Fruit fly (Drosophila melanogaster) whole organism, embryonic: ENCODE results near the gene sunz.

ENCODE experiments used
- CG10147 ChIP-seq: fragments of 200-800 bp; sonication (Bioruptor generic); optimal IDR thresholded peaks from 2 replicates; lab custom pipeline; 2019; ENCODE audit warnings: missing biosample characterization, mild to moderate bottlenecking, missing genetic modification characterization, moderate library complexity
- CG10209 ChIP-seq: fragments of 200-800 bp; sonication (Bioruptor generic); optimal IDR thresholded peaks from 3 replicates; lab custom pipeline; 2017; ENCODE audit warnings: missing biosample characterization, mild to moderate bottlenecking, missing genetic modification characterization, missing genetic modification reagents
- CG10543 ChIP-seq: fragments of 200-800 bp; sonication (Bioruptor generic); optimal IDR thresholded peaks from 3 replicates; lab custom pipeline; 2017; ENCODE audit warnings: missing biosample characterization, mild to moderate bottlenecking, missing genetic modification characterization, moderate library complexity
- CG11093 ChIP-seq: fragments of 200-800 bp; sonication (Bioruptor generic); IDR thresholded peaks from 3 replicates; pipeline ENCODE4 v1.3.6; 2022; ENCODE audit warnings: missing biosample characterization, missing genetic modification characterization
- CG12219 ChIP-seq: fragments of 200-800 bp; sonication (Bioruptor generic); optimal IDR thresholded peaks from 3 replicates; lab custom pipeline; 2018; ENCODE audit warnings: missing biosample characterization, mild to moderate bottlenecking, missing genetic modification characterization
- CG12769 ChIP-seq: fragments of 200-800 bp; sonication (Bioruptor generic); optimal IDR thresholded peaks from 2 replicates; lab custom pipeline; 2019; ENCODE audit warnings: missing biosample characterization, mild to moderate bottlenecking, missing genetic modification characterization, moderate library complexity
- CG13296 ChIP-seq: fragments of 200-800 bp; sonication (Bioruptor generic); optimal IDR thresholded peaks from 3 replicates; lab custom pipeline; 2018; ENCODE audit warnings: missing biosample characterization, mild to moderate bottlenecking, missing genetic modification characterization
- CG13775 ChIP-seq: fragments of 200-800 bp; sonication (Bioruptor generic); optimal IDR thresholded peaks from 3 replicates; lab custom pipeline; 2017; ENCODE audit warnings: missing biosample characterization, mild to moderate bottlenecking, missing genetic modification characterization
- CG1603 ChIP-seq: fragments of 200-800 bp; sonication (Bioruptor generic); optimal IDR thresholded peaks from 2 replicates; lab custom pipeline; 2019; ENCODE audit warnings: missing biosample characterization, mild to moderate bottlenecking, missing genetic modification characterization, moderate library complexity
- CG2129 ChIP-seq: fragments of 200-800 bp; sonication (Bioruptor generic); IDR thresholded peaks from 2 replicates; pipeline ENCODE4 v1.3.6; 2022; ENCODE audit warnings: missing biosample characterization, missing genetic modification characterization; ENCODE audit not compliant: partially characterized antibody
- CG2712 ChIP-seq: fragments of 200-800 bp; optimal IDR thresholded peaks from 3 replicates; lab custom pipeline; 2019; ENCODE audit warnings: missing biosample characterization, mild to moderate bottlenecking, missing genetic modification characterization, moderate library complexity
- CG4360 ChIP-seq: fragments of 200-800 bp; sonication (Bioruptor generic); IDR thresholded peaks from 2 replicates; pipeline ENCODE4 v1.3.6; 2022; ENCODE audit warnings: missing biosample characterization, missing genetic modification characterization
- CG4404 ChIP-seq: fragments of 200-800 bp; sonication (Bioruptor generic); IDR thresholded peaks from 2 replicates; pipeline ENCODE4 v1.3.6; 2022; ENCODE audit warnings: missing biosample characterization, missing genetic modification characterization
- CG4707 ChIP-seq: fragments of 200-800 bp; sonication (Bioruptor generic); optimal IDR thresholded peaks from 2 replicates; lab custom pipeline; 2018; ENCODE audit warnings: missing biosample characterization, mild to moderate bottlenecking, missing genetic modification characterization, moderate library complexity
- CG6175 ChIP-seq: fragments of 200-800 bp; sonication (Bioruptor generic); IDR thresholded peaks from 3 replicates; pipeline ENCODE4 v1.3.6; 2022; ENCODE audit warnings: missing biosample characterization, missing genetic modification characterization
- CG7271 ChIP-seq: fragments of 200-800 bp; sonication (Bioruptor generic); optimal IDR thresholded peaks from 2 replicates; lab custom pipeline; 2018; ENCODE audit warnings: missing biosample characterization, mild to moderate bottlenecking, missing genetic modification characterization, moderate library complexity
- CG8924 ChIP-seq: fragments of 200-800 bp; optimal IDR thresholded peaks from 3 replicates; lab custom pipeline; 2019; ENCODE audit warnings: missing biosample characterization, mild to moderate bottlenecking, missing genetic modification characterization, moderate library complexity
- Dbx ChIP-seq: fragments of 200-800 bp; sonication (Bioruptor generic); IDR thresholded peaks from 3 replicates; pipeline ENCODE4 v1.3.6; 2022; ENCODE audit warnings: missing biosample characterization, missing genetic modification characterization
- Dek ChIP-seq: fragments of 200-800 bp; sonication (Bioruptor generic); optimal IDR thresholded peaks from 3 replicates; lab custom pipeline; 2019; ENCODE audit warnings: missing biosample characterization, mild to moderate bottlenecking, missing genetic modification characterization, moderate library complexity
- Doc2 ChIP-seq: fragments of 200-800 bp; sonication (Bioruptor generic); IDR thresholded peaks from 2 replicates; pipeline ENCODE4 v1.3.6; 2022; ENCODE audit warnings: missing biosample characterization, missing genetic modification characterization
- Elba2 ChIP-seq: fragments of 200-800 bp; sonication (Bioruptor generic); optimal IDR thresholded peaks from 3 replicates; lab custom pipeline; 2016; ENCODE audit warnings: missing biosample characterization, missing genetic modification characterization
- GATAe ChIP-seq: fragments of 200-800 bp; sonication (Bioruptor generic); conservative IDR thresholded peaks from 2 replicates; pipeline ENCODE4 v1.3.6; 2022; ENCODE audit warnings: missing biosample characterization, missing genetic modification characterization
- HHEX ChIP-seq: fragments of 200-800 bp; sonication (Bioruptor generic); optimal IDR thresholded peaks from 3 replicates; lab custom pipeline; 2017; ENCODE audit warnings: missing biosample characterization, mild to moderate bottlenecking, missing genetic modification characterization, missing genetic modification reagents
- HLH4C ChIP-seq: fragments of 200-800 bp; sonication (Bioruptor generic); IDR thresholded peaks from 3 replicates; pipeline ENCODE4 v1.3.6; 2022; ENCODE audit warnings: missing biosample characterization, missing genetic modification characterization; ENCODE audit not compliant: partially characterized antibody
- HLH54F ChIP-seq: fragments of 200-800 bp; sonication (Bioruptor generic); optimal IDR thresholded peaks from 3 replicates; lab custom pipeline; 2016; ENCODE audit warnings: missing biosample characterization, missing genetic modification characterization
- HmgD ChIP-seq: fragments of 200-800 bp; sonication (Bioruptor generic); optimal IDR thresholded peaks from 3 replicates; lab custom pipeline; 2016; ENCODE audit warnings: missing biosample characterization, missing genetic modification characterization
- Hmr ChIP-seq: fragments of 200-800 bp; sonication (Bioruptor generic); optimal IDR thresholded peaks from 3 replicates; lab custom pipeline; 2017; ENCODE audit warnings: mild to moderate bottlenecking, missing biosample characterization, missing genetic modification reagents, missing genetic modification characterization
- MBD-R2 ChIP-seq: fragments of 200-800 bp; sonication (Bioruptor generic); IDR thresholded peaks from 2 replicates; pipeline ENCODE4 v1.3.6; 2022; ENCODE audit warnings: missing biosample characterization, missing genetic modification characterization
- Mad ChIP-seq: fragments of 200-800 bp; sonication (Bioruptor generic); optimal IDR thresholded peaks from 2 replicates; lab custom pipeline; 2016; ENCODE audit warnings: missing biosample characterization, missing genetic modification characterization
- Max ChIP-seq: fragments of 200-800 bp; sonication (Bioruptor generic); optimal IDR thresholded peaks from 2 replicates; lab custom pipeline; 2016; ENCODE audit warnings: missing biosample characterization, mild to moderate bottlenecking, missing genetic modification characterization
- Med ChIP-seq: fragments of 200-800 bp; sonication (Bioruptor generic); peaks from one replicate; lab custom pipeline; 2016; ENCODE audit warnings: missing biosample characterization, missing genetic modification characterization, mild to moderate bottlenecking, inconsistent platforms, moderate library complexity
- Nf-YB ChIP-seq: fragments of 200-800 bp; sonication (Bioruptor generic); optimal IDR thresholded peaks from 3 replicates; lab custom pipeline; 2019; ENCODE audit warnings: missing biosample characterization, mild to moderate bottlenecking, missing genetic modification characterization, moderate library complexity
- Poxn ChIP-seq: fragments of 200-800 bp; sonication (Bioruptor generic); IDR thresholded peaks from 2 replicates; pipeline ENCODE4 v1.3.6; 2022; ENCODE audit warnings: missing biosample characterization, missing genetic modification characterization
- da ChIP-seq: fragments of 200-800 bp; sonication (Bioruptor generic); optimal IDR thresholded peaks from 2 replicates; lab custom pipeline; 2016; ENCODE audit warnings: missing biosample characterization, missing genetic modification characterization
- fd64A ChIP-seq: fragments of 200-800 bp; sonication (Bioruptor generic); optimal IDR thresholded peaks from 3 replicates; lab custom pipeline; 2018; ENCODE audit warnings: missing biosample characterization, mild to moderate bottlenecking, missing genetic modification characterization
- gce ChIP-seq: fragments of 200-800 bp; sonication (Bioruptor generic); IDR thresholded peaks from 3 replicates; pipeline ENCODE4 v1.3.6; 2022; ENCODE audit warnings: missing biosample characterization, missing genetic modification characterization
- gem ChIP-seq: fragments of 200-800 bp; sonication (Bioruptor generic); optimal IDR thresholded peaks from 2 replicates; lab custom pipeline; 2019; ENCODE audit warnings: missing biosample characterization, mild to moderate bottlenecking, missing genetic modification characterization, moderate library complexity
- gfzf ChIP-seq: fragments of 200-800 bp; sonication (Bioruptor generic); optimal IDR thresholded peaks from 2 replicates; lab custom pipeline; 2016; ENCODE audit warnings: missing biosample characterization, mild to moderate bottlenecking, missing genetic modification characterization, moderate library complexity
- inv ChIP-seq: fragments of 200-800 bp; sonication (Bioruptor generic); IDR thresholded peaks from 2 replicates; pipeline ENCODE4 v1.3.6; 2022; ENCODE audit warnings: missing biosample characterization, missing genetic modification characterization; ENCODE audit not compliant: partially characterized antibody
- jigr1 ChIP-seq: fragments of 200-800 bp; sonication (Bioruptor generic); IDR thresholded peaks from 3 replicates; pipeline ENCODE4 v1.3.6; 2022; ENCODE audit warnings: missing biosample characterization, missing genetic modification characterization
- jing ChIP-seq: fragments of 200-800 bp; sonication (Bioruptor generic); optimal IDR thresholded peaks from 2 replicates; lab custom pipeline; 2018; ENCODE audit warnings: missing biosample characterization, mild to moderate bottlenecking, missing genetic modification characterization
- nerfin-2 ChIP-seq: fragments of 200-800 bp; sonication (Bioruptor generic); IDR thresholded peaks from 2 replicates; pipeline ENCODE4 v1.3.6; 2022; ENCODE audit warnings: missing biosample characterization, missing genetic modification characterization; ENCODE audit not compliant: partially characterized antibody
- shn ChIP-seq: fragments of 200-800 bp; sonication (Bioruptor generic); optimal IDR thresholded peaks from 3 replicates; lab custom pipeline; 2016; ENCODE audit warnings: missing biosample characterization, missing genetic modification characterization
- ttk ChIP-seq: fragments of 200-800 bp; sonication (Bioruptor generic); IDR thresholded peaks from 2 replicates; pipeline ENCODE4 v2.1.2; 2022; ENCODE audit warnings: missing biosample characterization, missing genetic modification characterization
- tup ChIP-seq: fragments of 200-800 bp; sonication (Bioruptor generic); optimal IDR thresholded peaks from 2 replicates; lab custom pipeline; 2016; ENCODE audit warnings: missing biosample characterization, mild to moderate bottlenecking, missing genetic modification characterization, moderate library complexity
- wor ChIP-seq: fragments of 200-800 bp; sonication (Bioruptor generic); IDR thresholded peaks from 2 replicates; pipeline ENCODE4 v1.3.6; 2022; ENCODE audit warnings: missing biosample characterization, missing genetic modification characterization
- z ChIP-seq: fragments of 200-800 bp; sonication (Bioruptor generic); IDR thresholded peaks from 3 replicates; pipeline ENCODE4 v1.3.6; 2022; ENCODE audit warnings: missing biosample characterization, missing genetic modification characterization

The sunz gene

dm6 chr3R:6664371-6665116 lies 34.6 kb downstream of the sunz start (continued):
- TF ChIP-seq gfzf (GFP tag; lab: Kevin White, UChicago), result no peak
- TF ChIP-seq, all 482 proteins: peak for 94

DNA sequence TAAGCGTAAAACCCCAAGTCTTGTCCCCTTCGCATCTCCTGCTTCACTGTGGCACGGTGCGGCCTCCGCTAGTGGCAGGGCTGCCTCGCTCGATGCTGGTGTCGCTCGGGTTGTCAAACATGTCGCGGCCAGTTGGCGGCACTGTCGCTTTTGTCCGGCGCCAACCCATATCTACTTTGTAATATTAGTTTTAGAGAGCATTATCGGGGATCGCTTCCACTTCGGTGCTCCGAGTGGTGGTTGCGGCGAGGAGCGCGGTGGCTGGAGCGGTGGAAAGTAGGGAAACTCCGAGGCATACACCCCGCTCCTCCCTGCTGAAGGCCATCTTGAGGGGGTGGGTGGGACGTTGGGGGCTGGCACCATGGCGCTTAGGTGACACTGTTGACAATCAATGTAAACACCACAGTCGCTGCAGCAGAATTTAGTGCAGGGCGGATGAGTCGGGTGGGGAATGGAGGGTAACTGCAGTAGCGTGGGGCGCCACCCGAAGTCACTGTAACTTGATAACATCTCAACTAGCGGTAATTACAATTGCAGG lies 35.2 kb downstream of the sunz start:
- TF ChIP-seq HLH54F (no peak), CG4404 (GFP tag; lab: Robert Waterston, UW) (no peak), z (GFP tag; lab: Robert Waterston, UW) (no peak), CG7271 (tag; lab: Kevin White, UChicago) (no peak), CG11093 (GFP tag; lab: Robert Waterston, UW) (no peak), Mad (no peak), shn (GFP tag; lab: Kevin White, UChicago) (no peak), CG13296 (GFP tag; lab: Kevin White, UChicago) (no peak), Max (GFP tag; lab: Kevin White, UChicago) (no peak), ttk (GFP tag; lab: Robert Waterston, UW) (0 out of 2 replicates have a peak, but pooled peaks have one; percentile 4), CG2712 (tag; lab: Kevin White, UChicago) (no peak), Dek (no peak), Med (GFP tag; lab: Kevin White, UChicago) (peak; percentile 17), GATAe (no peak), CG10543 (GFP tag; lab: Kevin White, UChicago) (no peak), Dbx (GFP tag; lab: Robert Waterston, UW) (no peak), CG13775 (GFP tag; lab: Kevin White, UChicago) (no peak), CG10209 (GFP tag; lab: Kevin White, UChicago) (peak; percentile 45), CG1603 (tag; lab: Kevin White, UChicago) (peak; percentile 67), Doc2 (no peak), Nf-YB (GFP tag; lab: Kevin White, UChicago) (no peak), jigr1 (GFP tag; lab: Robert Waterston, UW) (no peak), CG6175 (0 out of 3 replicates have a peak, but pooled peaks have one; percentile 51), gfzf (GFP tag; lab: Kevin White, UChicago) (no peak), fd64A (GFP tag; lab: Kevin White, UChicago) (peak; percentile 61), CG8924 (tag; lab: Kevin White, UChicago) (no peak), Poxn (GFP tag; lab: Robert Waterston, UW) (no peak), nerfin-2 (no peak), HLH4C (GFP tag; lab: Robert Waterston, UW) (no peak), Hmr (GFP tag; lab: Kevin White, UChicago) (no peak), jing (GFP tag; lab: Kevin White, UChicago) (no peak), CG12769 (tag; lab: Kevin White, UChicago) (peak; percentile 37), gce (GFP tag; lab: Robert Waterston, UW) (no peak; the same call in 2 of the 3 replicates), wor (no peak), CG4707 (GFP tag; lab: Kevin White, UChicago) (peak; percentile 39), CG2129 (GFP tag; lab: Robert Waterston, UW) (no peak), HmgD (GFP tag; lab: Kevin White, UChicago) (no peak), HHEX (no peak), da (no peak), CG12219 (GFP tag; lab: Kevin White, UChicago) (no peak), CG4360 (GFP tag; lab: Robert Waterston, UW) (no peak), gem (tag; lab: Kevin White, UChicago) (no peak), tup (GFP tag; lab: Kevin White, UChicago) (no peak), MBD-R2 (GFP tag; lab: Robert Waterston, UW) (no peak), CG10147 (GFP tag; lab: Kevin White, UChicago) (no peak), inv (no peak), Elba2 (no peak)
